Worm (Caenorhabditis elegans) whole organism, mixed stage, embryonic: ENCODE data around the gene clec-36.

Experiments
- ceh-43 ChIP-seq: fragments of 200-800 bp; sonication (Bioruptor generic); optimal IDR thresholded peaks from 2 replicates; lab custom pipeline; 2018; ENCODE audit warnings: mild to moderate bottlenecking, missing genetic modification characterization, moderate library complexity, missing compliant biosample characterization
- ces-1 ChIP-seq: fragments of 150-350 bp; optimal IDR thresholded peaks from 2 replicates; lab custom pipeline; 2014; ENCODE audit warnings: missing biosample characterization, missing genetic modification reagents, missing genetic modification characterization
- lin-32 ChIP-seq: fragments of 200-800 bp; sonication (Bioruptor generic); optimal IDR thresholded peaks from 2 replicates; lab custom pipeline; 2018; ENCODE audit warnings: mild to moderate bottlenecking, missing genetic modification characterization, missing compliant biosample characterization
- lsy-2 ChIP-seq: fragments of 150-350 bp; optimal IDR thresholded peaks from 2 replicates; lab custom pipeline; 2014; ENCODE audit warnings: missing biosample characterization, missing genetic modification characterization
- mep-1 ChIP-seq: fragments of 150-350 bp; optimal IDR thresholded peaks from 2 replicates; lab custom pipeline; 2017; ENCODE audit warnings: missing biosample characterization, missing genetic modification reagents, missing genetic modification characterization, inconsistent platforms
- pha-4 ChIP-seq: fragments of 150-350 bp; optimal IDR thresholded peaks from 2 replicates; lab custom pipeline; 2018; ENCODE audit warnings: missing biosample characterization, missing genetic modification reagents, missing genetic modification characterization
- unc-62 ChIP-seq: fragments of 150-350 bp; optimal IDR thresholded peaks from 2 replicates; lab custom pipeline; 2014; ENCODE audit warnings: missing biosample characterization, missing genetic modification reagents, missing genetic modification characterization
- ztf-11 ChIP-seq: fragments of 150-350 bp; optimal IDR thresholded peaks from 2 replicates; lab custom pipeline; 2014; ENCODE audit warnings: missing biosample characterization, missing genetic modification characterization

DNA sequence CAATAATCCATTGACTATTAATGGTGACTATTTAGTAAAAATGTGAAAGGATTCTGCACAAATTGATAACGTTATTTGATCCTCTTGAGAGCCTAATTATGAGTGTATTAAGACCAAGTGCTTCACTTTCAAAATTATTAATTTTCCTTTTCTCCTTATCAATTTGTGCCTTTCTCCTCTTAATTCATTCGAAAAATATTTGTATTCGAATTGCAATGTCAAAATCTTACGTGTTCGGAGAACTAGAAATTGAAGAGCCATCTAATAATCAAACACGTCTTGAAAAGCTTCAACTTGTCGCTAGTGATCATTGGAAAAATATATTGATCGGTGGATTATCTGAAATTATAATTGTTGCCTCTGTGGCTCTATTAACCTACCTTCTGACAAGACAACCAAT, at the start of gene clec-36, which contains the start of gene clec-26:
- TF ChIP-seq pha-4 (tag; lab: Kevin White, UChicago), result no peak
- TF ChIP-seq lsy-2 (tag; lab: Kevin White, UChicago), result no peak
- TF ChIP-seq mep-1 (tag; lab: Kevin White, UChicago), result no peak
- no peak for TF ChIP-seq ceh-43 (GFP tag; lab: Kevin White, UChicago)
- TF ChIP-seq unc-62, result no peak
- no peak for TF ChIP-seq ztf-11 (tag; lab: Kevin White, UChicago)
- TF ChIP-seq ces-1 (GFP tag; lab: Kevin White, UChicago), result no peak
- no peak for TF ChIP-seq lin-32 (GFP tag; lab: Kevin White, UChicago)
